Worm (Caenorhabditis elegans) whole organism, L3 larva: ENCODE results near the gene R04B5.11.

ENCODE experiments used
- aly-2 ChIP-seq: fragments of 150-350 bp; optimal IDR thresholded peaks from 2 replicates; lab custom pipeline; 2014; ENCODE audit warnings: missing biosample characterization, missing genetic modification characterization
- daf-12 ChIP-seq: fragments of 150-350 bp; optimal IDR thresholded peaks from 2 replicates; lab custom pipeline; 2014; ENCODE audit warnings: missing biosample characterization, missing genetic modification reagents, missing genetic modification characterization
- elt-1 ChIP-seq: fragments of 150-350 bp; optimal IDR thresholded peaks from 2 replicates; lab custom pipeline; 2014; ENCODE audit warnings: missing biosample characterization, missing genetic modification characterization
- mdl-1 ChIP-seq: fragments of 150-350 bp; optimal IDR thresholded peaks from 2 replicates; lab custom pipeline; 2014; ENCODE audit warnings: missing biosample characterization, missing genetic modification characterization
- nhr-12 ChIP-seq: fragments of 150-350 bp; optimal IDR thresholded peaks from 2 replicates; lab custom pipeline; 2014; ENCODE audit warnings: missing biosample characterization, missing genetic modification characterization
- nhr-28 ChIP-seq: fragments of 150-350 bp; optimal IDR thresholded peaks from 2 replicates; lab custom pipeline; 2014; ENCODE audit warnings: missing biosample characterization, missing genetic modification characterization
- nhr-77 ChIP-seq: fragments of 150-350 bp; optimal IDR thresholded peaks from 2 replicates; lab custom pipeline; 2014; ENCODE audit warnings: missing biosample characterization, missing genetic modification characterization
- zag-1 ChIP-seq: fragments of 150-350 bp; optimal IDR thresholded peaks from 2 replicates; lab custom pipeline; 2014; ENCODE audit warnings: missing biosample characterization, missing genetic modification characterization
- ztf-11 ChIP-seq: fragments of 150-350 bp; optimal IDR thresholded peaks from 2 replicates; lab custom pipeline; 2014; ENCODE audit warnings: missing biosample characterization, missing genetic modification characterization
- ztf-4 ChIP-seq: fragments of 150-350 bp; optimal IDR thresholded peaks from 2 replicates; lab custom pipeline; 2014; ENCODE audit warnings: missing biosample characterization, missing genetic modification characterization

DNA sequence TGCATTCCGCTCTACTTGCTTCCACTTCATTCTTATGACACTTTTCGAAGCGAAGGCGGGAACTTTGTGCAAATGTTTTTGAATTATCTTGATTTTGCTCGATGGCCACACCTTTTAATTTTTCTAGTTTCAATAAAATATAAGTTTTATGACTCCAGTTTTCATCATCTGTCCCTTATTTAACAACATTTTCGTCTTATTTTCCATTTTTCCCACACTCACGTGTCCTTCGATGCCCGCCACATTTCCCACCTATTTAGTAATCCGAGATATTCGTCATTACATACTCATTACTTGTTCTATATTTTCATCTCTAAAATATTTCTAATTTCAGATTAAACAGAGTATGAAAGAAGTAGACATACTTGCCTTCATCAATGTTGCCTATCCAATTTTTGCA lies 3.3 kb upstream of the R04B5.11 start, which contains the start of gene srd-49:
- no peak for TF ChIP-seq nhr-28 (tag; lab: Kevin White, UChicago)
- no peak for TF ChIP-seq nhr-12 (tag; lab: Kevin White, UChicago)
- no peak for TF ChIP-seq daf-12
- no peak for TF ChIP-seq aly-2
- no peak for TF ChIP-seq mdl-1 (tag; lab: Kevin White, UChicago)
- no peak for TF ChIP-seq ztf-4 (tag; lab: Kevin White, UChicago)
- no peak for TF ChIP-seq elt-1 (tag; lab: Kevin White, UChicago)
- TF ChIP-seq ztf-11 (tag; lab: Kevin White, UChicago), result no peak
- TF ChIP-seq zag-1, result no peak
- TF ChIP-seq nhr-77 (tag; lab: Kevin White, UChicago), result no peak
